Worm (Caenorhabditis elegans) whole organism, L4/young adult: ENCODE measurements around the gene dlat-1.

Experiments used
- dao-5 ChIP-seq: sonication (generic microtip); optimal IDR thresholded peaks from 2 replicates; lab custom pipeline; 2016; ENCODE audit warnings: missing genotype, missing genetic modification characterization, moderate library complexity, missing compliant biosample characterization
- him-1 ChIP-seq: sonication (generic microtip); optimal IDR thresholded peaks from 2 replicates; lab custom pipeline; 2016; ENCODE audit warnings: missing genotype, missing genetic modification reagents, missing genetic modification characterization, missing compliant biosample characterization

ce11 chrV:14440841-14441240, 6.2 kb downstream of the dlat-1 start, which contains the start of gene F23B12.4:
- TF ChIP-seq dao-5 (tag; lab: Kevin White, UChicago) (no peak), him-1 (tag; lab: Kevin White, UChicago) (no peak)
